Fruit fly (Drosophila melanogaster): ENCODE measurements around the gene CG14708.
A peak's percentile ranks its signal among the peaks of the same experiment; 100 is the strongest.

The CG14708 gene

dm6 chr3R:11582253-11582589 lies 28.3 kb downstream of the CG14708 start (continued):
- TF ChIP-seq CG4360 (GFP tag; IDR thresholded peaks at IDR 0.05) (no peak; the same call in 1 of the 2 replicates), CG18764 (GFP tag; optimal IDR thresholded peaks at IDR 0.05) (peak; percentile 23), tin (GFP tag; optimal IDR thresholded peaks at IDR 0.05) (peak; percentile 29), br (optimal IDR thresholded peaks at IDR 0.05) (no peak), CG4820 (GFP tag; optimal IDR thresholded peaks at IDR 0.05) (peak; percentile 41), peb (GFP tag; IDR thresholded peaks at IDR 0.05) (peak; percentile 64), CG10267 (tag; optimal IDR thresholded peaks at IDR 0.05) (peak; percentile 32), CG4617 (GFP tag; optimal IDR thresholded peaks at IDR 0.05; ENCODE audit: borderline replicate concordance) (no peak), CG33557 (GFP tag; optimal IDR thresholded peaks at IDR 0.05) (no peak), nerfin-2 (GFP tag; IDR thresholded peaks at IDR 0.05; ENCODE audit: partially characterized antibody) (no peak), lov (optimal IDR thresholded peaks at IDR 0.05) (no peak), lov (GFP tag; IDR thresholded peaks at IDR 0.05) (peak; percentile 62; the same call in 2 of the 3 replicates), lab (GFP tag; optimal IDR thresholded peaks at IDR 0.05) (no peak), Max (GFP tag; optimal IDR thresholded peaks at IDR 0.05) (no peak), CoRest (tag; optimal IDR thresholded peaks at IDR 0.05) (peak; percentile 66), lmd (GFP tag; IDR thresholded peaks at IDR 0.05) (peak; percentile 66), nau (GFP tag; optimal IDR thresholded peaks at IDR 0.05) (no peak), HLH4C (GFP tag; IDR thresholded peaks at IDR 0.05; ENCODE audit: partially characterized antibody) (no peak), CG13287 (GFP tag; IDR thresholded peaks at IDR 0.05; ENCODE audit: partially characterized antibody) (no peak), Chrac-16 (GFP tag; optimal IDR thresholded peaks at IDR 0.05) (peak; percentile 32), slp2 (GFP tag; optimal IDR thresholded peaks at IDR 0.05) (no peak), insv (GFP tag; optimal IDR thresholded peaks at IDR 0.05) (no peak), CG42726 (GFP tag; IDR thresholded peaks at IDR 0.05; ENCODE audit: partially characterized antibody) (no peak), CG11504 (tag; optimal IDR thresholded peaks at IDR 0.05) (no peak), CG12219 (GFP tag; optimal IDR thresholded peaks at IDR 0.05) (peak; percentile 63), trh (GFP tag; optimal IDR thresholded peaks at IDR 0.05) (no peak), Dfd (GFP tag; optimal IDR thresholded peaks at IDR 0.05) (no peak), Sry-δ (GFP tag; optimal IDR thresholded peaks at IDR 0.05) (no peak), CG10959 (GFP tag; IDR thresholded peaks at IDR 0.05) (no peak), wdn (GFP tag; IDR thresholded peaks at IDR 0.05) (no peak), CG7987 (GFP tag; optimal IDR thresholded peaks at IDR 0.05) (peak; percentile 25), Spps (tag; optimal IDR thresholded peaks at IDR 0.05) (peak; percentile 8), CG2120 (GFP tag; optimal IDR thresholded peaks at IDR 0.05) (peak; percentile 60), Trl (optimal IDR thresholded peaks at IDR 0.05) (no peak), Trl (GFP tag; optimal IDR thresholded peaks at IDR 0.05) (peak; percentile 65), sens (GFP tag) (peak; percentile 90), ham (GFP tag; IDR thresholded peaks at IDR 0.05) (no peak), ftz-f1 (GFP tag; optimal IDR thresholded peaks at IDR 0.05) (no peak), CG17829 (tag; optimal IDR thresholded peaks at IDR 0.05) (peak; percentile 67), CG8290 (GFP tag; optimal IDR thresholded peaks at IDR 0.05) (no peak), CG8290 (tag; optimal IDR thresholded peaks at IDR 0.05) (no peak), CG17385 (GFP tag; optimal IDR thresholded peaks at IDR 0.05) (peak; percentile 75), pros (GFP tag; optimal IDR thresholded peaks at IDR 0.05) (no peak), mld (GFP tag; IDR thresholded peaks at IDR 0.05; ENCODE audit: partially characterized antibody) (no peak), bab2 (GFP tag; optimal IDR thresholded peaks at IDR 0.05) (peak; percentile 49), CG9876 (GFP tag; optimal IDR thresholded peaks at IDR 0.05) (no peak), tup (GFP tag; optimal IDR thresholded peaks at IDR 0.05) (no peak), CG13424 (tag; optimal IDR thresholded peaks at IDR 0.05) (peak; percentile 75), Dbx (GFP tag; IDR thresholded peaks at IDR 0.05) (0 out of 3 replicates have a peak, but pooled peaks have one; percentile 29), CG3163 (GFP tag; optimal IDR thresholded peaks at IDR 0.05) (peak; percentile 41), dm (GFP tag; optimal IDR thresholded peaks at IDR 0.05) (no peak), CG6854 (GFP tag; optimal IDR thresholded peaks at IDR 0.05) (peak; percentile 27), Nf-YA (GFP tag; IDR thresholded peaks at IDR 0.05) (peak; percentile 64; the same call in 1 of the 2 replicates)
